Worm (Caenorhabditis elegans) whole organism, young adult: ENCODE results near the gene ZK177.1.

ENCODE experiments used
- bed-2 ChIP-seq: fragments of 200-800 bp; sonication (Bioruptor generic); IDR thresholded peaks from 2 replicates; pipeline ENCODE4 v1.3.6; 2022; ENCODE audit warnings: missing genetic modification reagents, missing genetic modification characterization, missing compliant biosample characterization
- ceh-100 ChIP-seq: fragments of 200-800 bp; sonication (Bioruptor generic); IDR thresholded peaks from 2 replicates; pipeline ENCODE4 v1.3.6; 2022; ENCODE audit warnings: missing genetic modification reagents, missing genetic modification characterization, missing compliant biosample characterization
- ceh-79 ChIP-seq: sonication (generic microtip); optimal IDR thresholded peaks from 2 replicates; lab custom pipeline; 2017; ENCODE audit warnings: mild to moderate bottlenecking, missing genetic modification characterization, missing compliant biosample characterization
- lin-54 ChIP-seq: fragments of 200-800 bp; sonication (Bioruptor generic); optimal IDR thresholded peaks from 2 replicates; lab custom pipeline; 2018; ENCODE audit warnings: mild to moderate bottlenecking, missing genetic modification characterization, missing compliant biosample characterization
- mcd-1 ChIP-seq: fragments of 200-800 bp; sonication (Bioruptor generic); IDR thresholded peaks from 2 replicates; pipeline ENCODE4 v1.3.6; 2022; ENCODE audit warnings: missing genetic modification reagents, missing genetic modification characterization, missing compliant biosample characterization
- nfya-1 ChIP-seq: sonication (generic microtip); optimal IDR thresholded peaks from 2 replicates; lab custom pipeline; 2017; ENCODE audit warnings: antibody characterized with exemption, missing compliant biosample characterization, missing genetic modification characterization, borderline replicate concordance; ENCODE audit not compliant: insufficient read depth
- rpc-1 ChIP-seq, 2 experiments: fragments of 150-350 bp in 1 of 2; sonication (generic microtip) in 1 of 2; optimal IDR thresholded peaks; 2 replicates each; lab custom pipeline; 2014 to 2018; ENCODE audit warnings: missing biosample characterization in 1 of 2, missing genetic modification characterization in 1 of 2, missing genetic modification reagents in 1 of 2, missing genotype in 1 of 2
- tbx-9 ChIP-seq: sonication (generic microtip); optimal IDR thresholded peaks from 2 replicates; lab custom pipeline; 2016; ENCODE audit warnings: borderline replicate concordance, missing genetic modification characterization, inconsistent platforms, missing compliant biosample characterization

DNA sequence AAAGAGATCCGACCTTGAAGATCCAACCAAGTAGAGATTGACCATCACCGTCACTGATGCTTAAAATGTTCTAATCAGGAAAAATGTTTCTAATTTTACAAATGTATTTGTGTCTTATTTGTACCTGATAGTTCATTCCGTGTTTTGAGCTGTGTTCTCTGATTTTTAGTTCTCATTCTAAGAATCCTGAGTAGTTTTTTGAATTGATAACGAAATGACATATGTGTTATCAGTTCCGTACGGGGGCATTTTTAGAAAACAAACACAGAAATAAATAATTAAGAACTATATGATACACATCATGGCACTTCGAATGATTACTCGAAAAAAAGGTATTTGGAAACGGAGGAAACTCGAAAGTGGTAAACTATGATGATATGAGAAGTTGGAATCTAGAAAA lies 27.6 kb downstream of the ZK177.1 start:
- TF ChIP-seq rpc-1 (optimal IDR thresholded peaks at IDR 0.05; lab: Kevin White, UChicago) (no peak), rpc-1 (tag; optimal IDR thresholded peaks at IDR 0.05; lab: Kevin White, UChicago) (no peak), lin-54 (no peak), bed-2 (GFP tag; lab: Robert Waterston, UW) (no peak), tbx-9 (no peak), nfya-1 (tag; lab: Kevin White, UChicago) (no peak), mcd-1 (GFP tag; lab: Robert Waterston, UW) (no peak), ceh-79 (tag; lab: Kevin White, UChicago) (no peak), ceh-100 (GFP tag; lab: Robert Waterston, UW) (no peak)
